Fruit fly (Drosophila melanogaster) whole organism, embryonic: ENCODE results near the gene CG43897.
A peak's percentile ranks its signal among the peaks of the same experiment; 100 is the strongest.

Source experiments
- Abd-B ChIP-seq: fragments of 200-800 bp; sonication (Bioruptor generic); optimal IDR thresholded peaks from 2 replicates; lab custom pipeline; 2018; ENCODE audit warnings: missing biosample characterization, mild to moderate bottlenecking, missing genetic modification characterization, moderate library complexity
- Atf6 ChIP-seq: fragments of 200-800 bp; sonication (Bioruptor generic); IDR thresholded peaks from 2 replicates; pipeline ENCODE4 v1.3.6; 2022; ENCODE audit warnings: missing biosample characterization, missing genetic modification characterization
- Bgb ChIP-seq: fragments of 200-800 bp; sonication (Bioruptor generic); IDR thresholded peaks from 2 replicates; pipeline ENCODE4 v1.3.6; 2022; ENCODE audit warnings: missing biosample characterization, missing genetic modification characterization; ENCODE audit not compliant: partially characterized antibody
- CG1233 ChIP-seq: fragments of 200-800 bp; sonication (Bioruptor generic); optimal IDR thresholded peaks from 4 replicates; lab custom pipeline; 2018; ENCODE audit warnings: missing biosample characterization, mild to moderate bottlenecking, missing genetic modification characterization
- CG12769 ChIP-seq: fragments of 200-800 bp; sonication (Bioruptor generic); optimal IDR thresholded peaks from 2 replicates; lab custom pipeline; 2019; ENCODE audit warnings: missing biosample characterization, mild to moderate bottlenecking, missing genetic modification characterization, moderate library complexity
- CG13775 ChIP-seq: fragments of 200-800 bp; sonication (Bioruptor generic); optimal IDR thresholded peaks from 3 replicates; lab custom pipeline; 2017; ENCODE audit warnings: missing biosample characterization, mild to moderate bottlenecking, missing genetic modification characterization
- CG15269 ChIP-seq: fragments of 200-800 bp; sonication (Bioruptor generic); optimal IDR thresholded peaks from 2 replicates; lab custom pipeline; 2018; ENCODE audit warnings: missing biosample characterization, mild to moderate bottlenecking, missing genetic modification characterization, moderate library complexity
- CG16813 ChIP-seq: fragments of 200-800 bp; sonication (Bioruptor generic); IDR thresholded peaks from 3 replicates; pipeline ENCODE4 v1.3.6; 2022; ENCODE audit warnings: missing biosample characterization, missing genetic modification characterization; ENCODE audit not compliant: partially characterized antibody
- CG17612 ChIP-seq: fragments of 200-800 bp; sonication (Bioruptor generic); IDR thresholded peaks from 2 replicates; pipeline ENCODE4 v1.3.6; 2022; ENCODE audit warnings: missing biosample characterization, missing genetic modification characterization
- CG3281 ChIP-seq: fragments of 200-800 bp; sonication (Bioruptor generic); optimal IDR thresholded peaks from 3 replicates; lab custom pipeline; 2017; ENCODE audit warnings: missing biosample characterization, mild to moderate bottlenecking, missing genetic modification characterization
- CG34224 ChIP-seq: fragments of 200-800 bp; sonication (Bioruptor generic); IDR thresholded peaks from 3 replicates; pipeline ENCODE4 v1.3.6; 2022; ENCODE audit warnings: missing biosample characterization, missing genetic modification characterization; ENCODE audit not compliant: partially characterized antibody
- CG6175 ChIP-seq: fragments of 200-800 bp; sonication (Bioruptor generic); IDR thresholded peaks from 3 replicates; pipeline ENCODE4 v1.3.6; 2022; ENCODE audit warnings: missing biosample characterization, missing genetic modification characterization
- CG8089 ChIP-seq: fragments of 200-800 bp; sonication (Bioruptor generic); optimal IDR thresholded peaks from 3 replicates; lab custom pipeline; 2016; ENCODE audit warnings: missing biosample characterization, missing genetic modification characterization
- CG9932 ChIP-seq: fragments of 200-800 bp; sonication (Bioruptor generic); IDR thresholded peaks from 2 replicates; pipeline ENCODE4 v1.3.6; 2022; ENCODE audit warnings: missing biosample characterization, missing genetic modification characterization
- CrebB ChIP-seq: fragments of 200-800 bp; sonication (Bioruptor generic); optimal IDR thresholded peaks from 3 replicates; lab custom pipeline; 2018; ENCODE audit warnings: missing biosample characterization, mild to moderate bottlenecking, missing genetic modification characterization
- D19B ChIP-seq: fragments of 200-800 bp; sonication (Bioruptor generic); optimal IDR thresholded peaks from 2 replicates; lab custom pipeline; 2017; ENCODE audit warnings: missing biosample characterization, mild to moderate bottlenecking, missing genetic modification characterization
- Drgx ChIP-seq: fragments of 200-800 bp; sonication (Bioruptor generic); IDR thresholded peaks from 2 replicates; pipeline ENCODE4 v1.3.6; 2022; ENCODE audit warnings: missing biosample characterization, missing genetic modification characterization
- HLH3B ChIP-seq: fragments of 200-800 bp; sonication (Bioruptor generic); IDR thresholded peaks from 2 replicates; pipeline ENCODE4 v1.3.6; 2022; ENCODE audit warnings: missing biosample characterization, missing genetic modification characterization
- Hmr ChIP-seq: fragments of 200-800 bp; sonication (Bioruptor generic); optimal IDR thresholded peaks from 3 replicates; lab custom pipeline; 2017; ENCODE audit warnings: mild to moderate bottlenecking, missing biosample characterization, missing genetic modification reagents, missing genetic modification characterization
- MTF-1 ChIP-seq: fragments of 200-800 bp; sonication (Bioruptor generic); optimal IDR thresholded peaks from 2 replicates; lab custom pipeline; 2018; ENCODE audit warnings: missing biosample characterization, mild to moderate bottlenecking, missing genetic modification characterization, borderline replicate concordance
- Mad ChIP-seq: fragments of 200-800 bp; sonication (Bioruptor generic); optimal IDR thresholded peaks from 2 replicates; lab custom pipeline; 2016; ENCODE audit warnings: missing biosample characterization, missing genetic modification characterization
- Med ChIP-seq: fragments of 200-800 bp; sonication (Bioruptor generic); peaks from one replicate; lab custom pipeline; 2016; ENCODE audit warnings: missing biosample characterization, missing genetic modification characterization, mild to moderate bottlenecking, inconsistent platforms, moderate library complexity
- Opbp ChIP-seq: fragments of 200-800 bp; sonication (Bioruptor generic); IDR thresholded peaks from 3 replicates; pipeline ENCODE4 v1.3.6; 2022; ENCODE audit warnings: missing biosample characterization, missing genetic modification characterization; ENCODE audit not compliant: partially characterized antibody
- Rfx ChIP-seq: fragments of 200-800 bp; sonication (Bioruptor generic); IDR thresholded peaks from 2 replicates; pipeline ENCODE4 v1.3.6; 2022; ENCODE audit warnings: missing biosample characterization, missing genetic modification characterization
- Taf1 ChIP-seq: fragments of 200-800 bp; sonication (Bioruptor generic); IDR thresholded peaks from 2 replicates; pipeline ENCODE4 v1.3.6; 2022; ENCODE audit warnings: missing biosample characterization, missing genetic modification characterization
- al ChIP-seq: fragments of 200-800 bp; sonication (Bioruptor generic); IDR thresholded peaks from 2 replicates; pipeline ENCODE4 v1.3.6; 2022; ENCODE audit warnings: missing biosample characterization, missing genetic modification characterization
- ato ChIP-seq: fragments of 200-800 bp; sonication (Bioruptor generic); IDR thresholded peaks from 2 replicates; pipeline ENCODE4 v1.3.6; 2022; ENCODE audit warnings: missing biosample characterization, missing genetic modification characterization; ENCODE audit not compliant: partially characterized antibody
- bcd ChIP-seq: fragments of 200-800 bp; sonication (Bioruptor generic); optimal IDR thresholded peaks from 2 replicates; lab custom pipeline; 2017; ENCODE audit warnings: missing biosample characterization, mild to moderate bottlenecking, missing genetic modification characterization
- cas ChIP-seq: fragments of 200-800 bp; sonication (Bioruptor generic); IDR thresholded peaks from 2 replicates; pipeline ENCODE4 v1.3.6; 2022; ENCODE audit warnings: missing biosample characterization, missing genetic modification characterization
- ci ChIP-seq: fragments of 200-800 bp; sonication (Bioruptor generic); IDR thresholded peaks from 3 replicates; pipeline ENCODE4 v1.3.6; 2022; ENCODE audit warnings: missing biosample characterization, missing genetic modification characterization
- exex ChIP-seq: fragments of 200-800 bp; sonication (Bioruptor generic); optimal IDR thresholded peaks from 4 replicates; lab custom pipeline; 2018; ENCODE audit warnings: missing biosample characterization, mild to moderate bottlenecking, missing genetic modification characterization, moderate library complexity
- fd102C ChIP-seq: fragments of 200-800 bp; sonication (Bioruptor generic); optimal IDR thresholded peaks from 2 replicates; lab custom pipeline; 2018; ENCODE audit warnings: missing biosample characterization, mild to moderate bottlenecking, missing genetic modification characterization, moderate library complexity
- fd3F ChIP-seq: fragments of 200-800 bp; sonication (Bioruptor generic); optimal IDR thresholded peaks from 2 replicates; lab custom pipeline; 2018; ENCODE audit warnings: missing biosample characterization, mild to moderate bottlenecking, missing genetic modification characterization, moderate library complexity
- gsb-n ChIP-seq: fragments of 200-800 bp; sonication (Bioruptor generic); optimal IDR thresholded peaks from 3 replicates; lab custom pipeline; 2018; ENCODE audit warnings: missing biosample characterization, mild to moderate bottlenecking, missing genetic modification characterization
- hb ChIP-seq: fragments of 200-800 bp; sonication (Bioruptor generic); IDR thresholded peaks from 3 replicates; pipeline ENCODE4 v1.3.6; 2022; ENCODE audit warnings: missing biosample characterization, missing genetic modification characterization; ENCODE audit not compliant: partially characterized antibody
- inv ChIP-seq: fragments of 200-800 bp; sonication (Bioruptor generic); IDR thresholded peaks from 2 replicates; pipeline ENCODE4 v1.3.6; 2022; ENCODE audit warnings: missing biosample characterization, missing genetic modification characterization; ENCODE audit not compliant: partially characterized antibody
- kah ChIP-seq: fragments of 200-800 bp; sonication (Bioruptor generic); optimal IDR thresholded peaks from 2 replicates; lab custom pipeline; 2018; ENCODE audit warnings: missing biosample characterization, mild to moderate bottlenecking, missing genetic modification characterization
- lbe ChIP-seq: fragments of 200-800 bp; sonication (Bioruptor generic); optimal IDR thresholded peaks from 2 replicates; lab custom pipeline; 2016; ENCODE audit warnings: missing biosample characterization, mild to moderate bottlenecking, missing genetic modification characterization
- nerfin-1 ChIP-seq: fragments of 200-800 bp; sonication (Bioruptor generic); optimal IDR thresholded peaks from 3 replicates; lab custom pipeline; 2019; ENCODE audit warnings: missing biosample characterization, mild to moderate bottlenecking, missing genetic modification characterization, moderate library complexity
- nom ChIP-seq: fragments of 200-800 bp; sonication (Bioruptor generic); optimal IDR thresholded peaks from 2 replicates; lab custom pipeline; 2017; ENCODE audit warnings: missing biosample characterization, missing genetic modification characterization, mild to moderate bottlenecking, moderate library complexity, missing genetic modification reagents
- otp ChIP-seq: fragments of 200-800 bp; sonication (Bioruptor generic); IDR thresholded peaks from 3 replicates; pipeline ENCODE4, ENCODE4 v1.3.6; 2022; ENCODE audit warnings: missing biosample characterization, missing genetic modification characterization
- repo ChIP-seq: fragments of 200-800 bp; sonication (Bioruptor generic); optimal IDR thresholded peaks from 2 replicates; lab custom pipeline; 2016; ENCODE audit warnings: missing biosample characterization, missing genetic modification characterization
- rib ChIP-seq: fragments of 200-800 bp; sonication (Bioruptor generic); IDR thresholded peaks from 2 replicates; pipeline ENCODE4 v1.3.6; 2022; ENCODE audit warnings: missing biosample characterization, missing genetic modification characterization
- scrt ChIP-seq: fragments of 200-800 bp; sonication (Bioruptor generic); optimal IDR thresholded peaks from 2 replicates; lab custom pipeline; 2018; ENCODE audit warnings: missing biosample characterization, mild to moderate bottlenecking, missing genetic modification characterization, moderate library complexity
- sim ChIP-seq: fragments of 200-800 bp; sonication (Bioruptor generic); IDR thresholded peaks from 2 replicates; pipeline ENCODE4 v1.3.6; 2022; ENCODE audit warnings: missing biosample characterization, missing genetic modification characterization
- stc ChIP-seq: fragments of 200-800 bp; sonication (Bioruptor generic); IDR thresholded peaks from 2 replicates; pipeline ENCODE4 v1.3.6; 2022; ENCODE audit warnings: missing biosample characterization, missing genetic modification characterization
- vfl ChIP-seq: fragments of 200-800 bp; sonication (Bioruptor generic); optimal IDR thresholded peaks from 2 replicates; lab custom pipeline; 2016; ENCODE audit warnings: missing biosample characterization, missing genetic modification characterization
- yki ChIP-seq: fragments of >200 bp; optimal IDR thresholded peaks from 3 replicates; lab custom pipeline; 2018

Gene CG43897

DNA sequence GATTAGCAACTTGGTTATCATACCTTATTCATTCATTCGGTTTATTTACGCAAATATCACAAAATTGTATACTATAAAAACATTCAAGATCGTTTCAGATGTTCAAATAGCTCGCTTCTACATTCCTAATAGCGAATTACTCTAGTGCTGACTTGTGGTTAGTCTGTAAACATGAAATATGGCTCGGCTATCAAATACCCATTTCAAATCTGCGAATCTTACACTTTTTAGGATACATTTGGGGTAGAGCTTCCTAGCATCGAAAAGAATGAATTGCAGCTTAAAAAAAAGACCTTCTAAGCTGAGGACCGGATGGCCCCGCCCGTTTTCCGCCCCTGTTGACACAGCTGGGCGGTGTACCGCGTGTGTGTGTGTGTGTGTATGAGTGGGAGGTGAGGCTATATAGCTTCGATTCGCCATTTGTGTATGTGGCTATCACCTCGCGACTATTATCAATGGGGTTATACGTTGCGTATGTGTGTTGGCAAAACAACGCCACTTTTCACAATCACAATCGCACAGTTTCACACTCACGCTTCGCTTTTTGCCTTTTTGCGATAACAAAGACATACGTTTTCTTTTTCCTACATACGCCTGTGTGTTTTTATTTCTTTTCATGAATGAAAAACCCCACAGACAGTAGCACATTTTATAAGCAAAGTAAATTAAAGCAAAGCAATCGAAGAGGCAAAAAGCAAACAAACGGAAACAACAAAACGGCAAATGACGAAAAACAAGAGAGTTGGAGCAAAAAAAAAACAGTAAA is 33.1 kb downstream of the CG43897 start:
- TF ChIP-seq CG16813 (GFP tag; lab: Robert Waterston, UW) (peak; percentile 54), bcd (GFP tag; lab: Kevin White, UChicago) (no peak), scrt (no peak), Med (peak; percentile 11), Opbp (GFP tag; lab: Robert Waterston, UW) (peak; percentile 44; the same call in 1 of the 3 replicates), al (GFP tag; lab: Robert Waterston, UW) (no peak), ato (no peak), otp (no peak), nerfin-1 (tag; lab: Kevin White, UChicago) (no peak), Atf6 (GFP tag; lab: Robert Waterston, UW) (peak; percentile 46; the same call in 1 of the 2 replicates), sim (no peak), CG8089 (GFP tag; lab: Kevin White, UChicago) (no peak), CG3281 (peak; percentile 51), fd102C (GFP tag; lab: Kevin White, UChicago) (no peak), nom (GFP tag; lab: Kevin White, UChicago) (peak; percentile 16), repo (no peak), vfl (GFP tag; lab: Kevin White, UChicago) (no peak), gsb-n (tag; lab: Kevin White, UChicago) (no peak), inv (peak; percentile 55), Bgb (GFP tag; lab: Robert Waterston, UW) (0 out of 2 replicates have a peak, but pooled peaks have one; percentile 20), rib (GFP tag; lab: Robert Waterston, UW) (peak; percentile 70), ci (0 out of 3 replicates have a peak, but pooled peaks have one; percentile 49), hb (GFP tag; lab: Robert Waterston, UW) (peak; percentile 63; the same call in 1 of the 3 replicates), Hmr (GFP tag; lab: Kevin White, UChicago) (peak; percentile 25), yki (lab: Kevin White, UChicago) (no peak), cas (GFP tag; lab: Robert Waterston, UW) (no peak), CG9932 (GFP tag; lab: Robert Waterston, UW) (peak; percentile 6; the same call in 1 of the 2 replicates), Mad (no peak), CG17612 (GFP tag; lab: Robert Waterston, UW) (no peak), CG13775 (GFP tag; lab: Kevin White, UChicago) (no peak), fd3F (GFP tag; lab: Kevin White, UChicago) (peak; percentile 17), Rfx (peak; percentile 23; the same call in 1 of the 2 replicates), lbe (GFP tag; lab: Kevin White, UChicago) (no peak), kah (GFP tag; lab: Kevin White, UChicago) (no peak), Abd-B (GFP tag; lab: Kevin White, UChicago) (no peak), MTF-1 (no peak), CG34224 (peak; percentile 28; the same call in 1 of the 3 replicates), CG15269 (peak; percentile 10), HLH3B (GFP tag; lab: Robert Waterston, UW) (no peak), Drgx (GFP tag; lab: Robert Waterston, UW) (0 out of 2 replicates have a peak, but pooled peaks have one; percentile 21), exex (peak; percentile 23), CG12769 (tag; lab: Kevin White, UChicago) (peak; percentile 7), D19B (peak; percentile 64), CG6175 (GFP tag; lab: Robert Waterston, UW) (no peak), CG1233 (GFP tag; lab: Kevin White, UChicago) (no peak), CrebB (no peak), stc (GFP tag; lab: Robert Waterston, UW) (0 out of 2 replicates have a peak, but pooled peaks have one; percentile 9), Taf1 (GFP tag; lab: Robert Waterston, UW) (no peak)
